Worm (Caenorhabditis elegans): ENCODE results near the gene W02D7.11.

- TF ChIP-seq scrt-1 (GFP tag; IDR thresholded peaks at IDR 0.05): no peak
- no peak for TF ChIP-seq B0310.2 (tag; optimal IDR thresholded peaks at IDR 0.05)
- no peak for TF ChIP-seq flt-1 (GFP tag; IDR thresholded peaks at IDR 0.05)
- TF ChIP-seq ama-1 (optimal IDR thresholded peaks at IDR 0.05): no peak
- TF ChIP-seq tra-4 (tag; optimal IDR thresholded peaks at IDR 0.05): no peak
- no peak for TF ChIP-seq ceh-13 (GFP tag; optimal IDR thresholded peaks at IDR 0.05)
- TF ChIP-seq hmbx-1 (tag; optimal IDR thresholded peaks at IDR 0.05): no peak
- no peak for TF ChIP-seq aly-1 (tag; optimal IDR thresholded peaks at IDR 0.05)
- TF ChIP-seq tbx-37 (GFP tag; conservative IDR thresholded peaks at IDR 0.05): no peak
- no peak for TF ChIP-seq hmg-4 (GFP tag; optimal IDR thresholded peaks at IDR 0.05)
Measured at ce11 chrV:8306366-8306765, 2.1 kb upstream of the W02D7.11 start, which contains the start of gene W02D7.8.
